Fruit fly (Drosophila melanogaster) whole organism, prepupa: ENCODE results near the gene Dap160.

Source experiments
- CG3919 ChIP-seq: fragments of 200-800 bp; sonication (Bioruptor generic); optimal IDR thresholded peaks from 3 replicates; lab custom pipeline; 2016; ENCODE audit warnings: missing biosample characterization, missing genetic modification characterization
- Sox102F ChIP-seq: fragments of 200-800 bp; sonication (Bioruptor generic); optimal IDR thresholded peaks from 2 replicates; lab custom pipeline; 2016; ENCODE audit warnings: missing biosample characterization, mild to moderate bottlenecking, missing genetic modification characterization

dm6 chr2L:21163311-21163842 lies 21.2 kb upstream of the Dap160 start, which contains the start of gene Noc2:
- TF ChIP-seq Sox102F (GFP tag; lab: Kevin White, UChicago): no peak
- TF ChIP-seq CG3919: peak; percentile 46
